Worm (Caenorhabditis elegans) whole organism, L3 larva: ENCODE data around the gene nhr-149.

Experiments
- elt-3 ChIP-seq, 3 experiments: fragments of 150-350 bp in 1 of 3; sonication (generic microtip) in 2 of 3; optimal IDR thresholded peaks; 2 replicates in 2 of 3; 4 replicates in 1 of 3; lab custom pipeline; 2014 to 2017; ENCODE audit warnings: missing biosample characterization in 3 of 3, missing genetic modification characterization in 3 of 3
- nfya-1 ChIP-seq: sonication (generic microtip); optimal IDR thresholded peaks from 2 replicates; lab custom pipeline; 2017; ENCODE audit warnings: missing genetic modification characterization, mild to moderate bottlenecking, missing compliant biosample characterization, antibody characterized with exemption, moderate library complexity; ENCODE audit not compliant: insufficient read depth
- nhr-11 ChIP-seq: fragments of 150-350 bp; optimal IDR thresholded peaks from 2 replicates; lab custom pipeline; 2014; ENCODE audit warnings: missing biosample characterization, missing genetic modification characterization
- nhr-25 ChIP-seq: sonication (generic microtip); optimal IDR thresholded peaks from 2 replicates; lab custom pipeline; 2017; ENCODE audit warnings: missing biosample characterization, missing genetic modification characterization
- nhr-67 ChIP-seq: fragments of 150-350 bp; optimal IDR thresholded peaks from 2 replicates; lab custom pipeline; 2014; ENCODE audit warnings: missing biosample characterization, missing genetic modification characterization
- nhr-76 ChIP-seq: fragments of 150-350 bp; sonication (generic microtip); optimal IDR thresholded peaks from 5 replicates; lab custom pipeline; 2014; ENCODE audit warnings: missing biosample characterization, missing genetic modification characterization
- unc-62 ChIP-seq: fragments of 150-350 bp; sonication (generic microtip); optimal IDR thresholded peaks from 4 replicates; lab custom pipeline; 2014; ENCODE audit warnings: missing biosample characterization, missing genetic modification reagents, missing genetic modification characterization

DNA sequence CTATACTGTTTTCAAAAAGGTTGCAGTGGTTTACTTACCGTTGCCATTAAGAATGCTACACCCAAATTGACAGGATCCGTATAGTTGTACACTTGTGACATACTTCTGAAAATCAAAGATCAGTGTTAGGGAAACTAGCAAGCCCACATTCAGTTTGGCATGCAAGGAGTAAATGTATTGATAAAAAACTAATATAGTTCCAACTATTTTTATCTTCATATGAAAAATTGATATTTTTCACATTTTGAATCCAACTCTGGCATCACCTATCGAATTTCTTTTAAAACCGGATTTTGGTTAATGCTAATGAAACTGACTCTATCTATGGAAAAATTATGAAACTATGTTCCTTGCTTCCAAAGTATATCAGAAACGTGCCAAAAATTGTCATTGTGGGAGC is 24.2 kb downstream of the nhr-149 start, which contains the start of gene srx-92:
- TF ChIP-seq nhr-67, result no peak
- TF ChIP-seq unc-62, result no peak
- TF ChIP-seq nhr-11 (tag; lab: Kevin White, UChicago), result no peak
- no peak for TF ChIP-seq nhr-25 (tag; lab: Kevin White, UChicago)
- TF ChIP-seq elt-3 (tag; optimal IDR thresholded peaks at IDR 0.05; lab: Kevin White, UChicago), result no peak
- no peak for TF ChIP-seq nhr-76 (tag; lab: Kevin White, UChicago)
- TF ChIP-seq nfya-1 (tag; lab: Kevin White, UChicago), result no peak
